Worm (Caenorhabditis elegans): Measurements from ENCODE around the gene R166.3.

- TF ChIP-seq unc-42 (tag; optimal IDR thresholded peaks at IDR 0.05) = no peak
- TF ChIP-seq hlh-30 (tag; optimal IDR thresholded peaks at IDR 0.05; ENCODE audit: insufficient read depth) = peak; percentile 96
- TF ChIP-seq elt-2 (tag; optimal IDR thresholded peaks at IDR 0.05) = no peak
- TF ChIP-seq C08G9.2 (tag; optimal IDR thresholded peaks at IDR 0.05) = no peak
- TF ChIP-seq sox-4 (tag; optimal IDR thresholded peaks at IDR 0.05) = no peak
- TF ChIP-seq ref-2 (tag; optimal IDR thresholded peaks at IDR 0.05) = peak; percentile 67
- TF ChIP-seq pha-4 (tag; optimal IDR thresholded peaks at IDR 0.05) = no peak
- TF ChIP-seq lin-11 (tag; optimal IDR thresholded peaks at IDR 0.05) = no peak
- no peak for TF ChIP-seq pqm-1 (tag; optimal IDR thresholded peaks at IDR 0.05)
Observed at ce11 chrII:10551985-10552736, 13.0 kb upstream of the R166.3 start.
